Fruit fly (Drosophila melanogaster): ENCODE data around the gene Rfk.
A peak's percentile ranks its signal among the peaks of the same experiment; 100 is the strongest.

Rfk gene

DNA sequence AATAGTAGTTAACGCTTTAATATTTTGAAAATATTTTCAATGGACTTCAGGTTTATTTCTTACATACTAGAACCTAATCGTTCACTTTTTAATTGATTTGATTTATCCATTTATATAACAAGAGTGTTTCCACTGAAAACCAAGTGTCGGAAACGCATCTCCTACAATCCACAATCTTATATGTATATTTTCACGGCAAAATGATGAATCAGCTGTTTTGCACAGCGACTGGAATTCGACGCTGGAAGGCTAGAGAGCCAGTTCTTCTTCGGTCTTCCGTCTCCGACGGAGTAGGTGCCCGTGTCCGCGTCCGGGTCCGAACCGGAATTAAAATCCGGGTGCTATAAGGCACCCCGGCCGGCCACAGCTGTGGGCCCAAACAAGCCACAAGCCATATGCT is 28.7 kb downstream of the Rfk start (continued):
- TF ChIP-seq sens (GFP tag), result peak; percentile 52
- TF ChIP-seq knrl (GFP tag; IDR thresholded peaks at IDR 0.05; ENCODE audit: partially characterized antibody), result no peak
- TF ChIP-seq slbo (GFP tag; IDR thresholded peaks at IDR 0.05), result no peak
